Worm (Caenorhabditis elegans) whole organism, young adult: Measurements from ENCODE around the gene K10C2.12.

Source experiments
- F49E8.2 ChIP-seq: sonication (generic microtip); optimal IDR thresholded peaks from 3 replicates; lab custom pipeline; 2017; ENCODE audit warnings: missing genetic modification characterization, mild to moderate bottlenecking, missing compliant biosample characterization, antibody characterized with exemption, moderate library complexity; ENCODE audit not compliant: insufficient read depth
- aptf-2 ChIP-seq: fragments of 200-800 bp; sonication (Bioruptor generic); conservative IDR thresholded peaks from 2 replicates; pipeline ENCODE4 v1.3.6; 2022; ENCODE audit warnings: missing genetic modification reagents, missing genetic modification characterization, missing compliant biosample characterization
- hsf-1 ChIP-seq: fragments of 200-800 bp; sonication (Bioruptor generic); IDR thresholded peaks from 2 replicates; pipeline ENCODE4 v1.3.6; 2022; ENCODE audit warnings: missing genetic modification reagents, missing genetic modification characterization, missing compliant biosample characterization
- ztf-25 ChIP-seq: fragments of 200-800 bp; sonication (Bioruptor generic); IDR thresholded peaks from 2 replicates; pipeline ENCODE4 v1.3.6; 2022; ENCODE audit warnings: missing genetic modification reagents, missing genetic modification characterization, missing compliant biosample characterization

ce11 chrX:6420681-6421080, at the start of gene K10C2.12:
- TF ChIP-seq F49E8.2 (tag; lab: Kevin White, UChicago), result no peak
- TF ChIP-seq aptf-2 (GFP tag; lab: Robert Waterston, UW), result no peak
- TF ChIP-seq hsf-1 (GFP tag; lab: Robert Waterston, UW), result no peak
- TF ChIP-seq ztf-25 (GFP tag; lab: Robert Waterston, UW), result no peak
